Fruit fly (Drosophila melanogaster) whole organism, embryonic: ENCODE measurements around the gene CG8563.

Experiments used
- Atf3 ChIP-seq: fragments of 200-800 bp; sonication (Bioruptor generic); optimal IDR thresholded peaks from 3 replicates; lab custom pipeline; 2016; ENCODE audit warnings: missing biosample characterization, missing genetic modification characterization
- Atf6 ChIP-seq: fragments of 200-800 bp; sonication (Bioruptor generic); IDR thresholded peaks from 2 replicates; pipeline ENCODE4 v1.3.6; 2022; ENCODE audit warnings: missing biosample characterization, missing genetic modification characterization
- B-H2 ChIP-seq: fragments of 200-800 bp; sonication (Bioruptor generic); optimal IDR thresholded peaks from 2 replicates; lab custom pipeline; 2018; ENCODE audit warnings: missing biosample characterization, mild to moderate bottlenecking, missing genetic modification characterization
- CG10267 ChIP-seq: fragments of 200-800 bp; sonication (Bioruptor generic); optimal IDR thresholded peaks from 2 replicates; lab custom pipeline; 2018; ENCODE audit warnings: missing biosample characterization, mild to moderate bottlenecking, missing genetic modification characterization, moderate library complexity
- CG11695 ChIP-seq: fragments of 200-800 bp; sonication (Bioruptor generic); IDR thresholded peaks from 3 replicates; pipeline ENCODE4 v1.3.6; 2022; ENCODE audit warnings: missing biosample characterization, missing genetic modification characterization
- CG11696 ChIP-seq: fragments of 200-800 bp; sonication (Bioruptor generic); IDR thresholded peaks from 2 replicates; pipeline ENCODE4 v1.3.6; 2022; ENCODE audit warnings: missing biosample characterization, missing genetic modification characterization
- CG15601 ChIP-seq: fragments of 200-800 bp; sonication (Bioruptor generic); optimal IDR thresholded peaks from 3 replicates; lab custom pipeline; 2019; ENCODE audit warnings: missing biosample characterization, mild to moderate bottlenecking, missing genetic modification characterization, moderate library complexity
- CG17802 ChIP-seq: fragments of 200-800 bp; sonication (Bioruptor generic); optimal IDR thresholded peaks from 2 replicates; lab custom pipeline; 2018; ENCODE audit warnings: missing biosample characterization, mild to moderate bottlenecking, missing genetic modification characterization, moderate library complexity
- CG1832 ChIP-seq: fragments of 200-800 bp; sonication (Bioruptor generic); optimal IDR thresholded peaks from 2 replicates; lab custom pipeline; 2017; ENCODE audit warnings: missing biosample characterization, mild to moderate bottlenecking, missing genetic modification characterization, inconsistent platforms
- CG30431 ChIP-seq: fragments of 200-800 bp; sonication (Bioruptor generic); optimal IDR thresholded peaks from 2 replicates; lab custom pipeline; 2017; ENCODE audit warnings: missing biosample characterization, missing genetic modification characterization
- CG3163 ChIP-seq: fragments of 200-800 bp; sonication (Bioruptor generic); optimal IDR thresholded peaks from 3 replicates; lab custom pipeline; 2016; ENCODE audit warnings: missing biosample characterization, missing genetic modification characterization
- CG32532 ChIP-seq: fragments of 200-800 bp; sonication (Bioruptor generic); IDR thresholded peaks from 2 replicates; pipeline ENCODE4 v1.3.6; 2022; ENCODE audit warnings: missing biosample characterization, missing genetic modification characterization
- CG4707 ChIP-seq: fragments of 200-800 bp; sonication (Bioruptor generic); optimal IDR thresholded peaks from 2 replicates; lab custom pipeline; 2018; ENCODE audit warnings: missing biosample characterization, mild to moderate bottlenecking, missing genetic modification characterization, moderate library complexity
- CG4730 ChIP-seq: fragments of 200-800 bp; sonication (Bioruptor generic); IDR thresholded peaks from 2 replicates; pipeline ENCODE4 v1.3.6; 2022; ENCODE audit warnings: missing biosample characterization, missing genetic modification characterization
- CG5245 ChIP-seq: fragments of 200-800 bp; sonication (Bioruptor generic); optimal IDR thresholded peaks from 3 replicates; lab custom pipeline; 2016; ENCODE audit warnings: missing biosample characterization, missing genetic modification characterization
- CG9215 ChIP-seq: fragments of 200-800 bp; sonication (Bioruptor generic); IDR thresholded peaks from 2 replicates; pipeline ENCODE4 v1.3.6; 2022; ENCODE audit warnings: missing biosample characterization, missing genetic modification characterization
- CG9437 ChIP-seq: fragments of 200-800 bp; sonication (Bioruptor generic); optimal IDR thresholded peaks from 2 replicates; lab custom pipeline; 2018; ENCODE audit warnings: missing biosample characterization, mild to moderate bottlenecking, missing genetic modification characterization
- CG9797 ChIP-seq: fragments of 200-800 bp; sonication (Bioruptor generic); optimal IDR thresholded peaks from 3 replicates; lab custom pipeline; 2018; ENCODE audit warnings: missing biosample characterization, mild to moderate bottlenecking, missing genetic modification characterization
- CG9932 ChIP-seq: fragments of 200-800 bp; sonication (Bioruptor generic); IDR thresholded peaks from 2 replicates; pipeline ENCODE4 v1.3.6; 2022; ENCODE audit warnings: missing biosample characterization, missing genetic modification characterization
- Dbx ChIP-seq: fragments of 200-800 bp; sonication (Bioruptor generic); IDR thresholded peaks from 3 replicates; pipeline ENCODE4 v1.3.6; 2022; ENCODE audit warnings: missing biosample characterization, missing genetic modification characterization
- Dll ChIP-seq: fragments of 200-800 bp; sonication (Bioruptor generic); IDR thresholded peaks from 4 replicates; pipeline ENCODE4 v1.3.6; 2022; ENCODE audit warnings: missing biosample characterization, missing genetic modification characterization; ENCODE audit not compliant: partially characterized antibody
- Hmr ChIP-seq: fragments of 200-800 bp; sonication (Bioruptor generic); optimal IDR thresholded peaks from 3 replicates; lab custom pipeline; 2017; ENCODE audit warnings: mild to moderate bottlenecking, missing biosample characterization, missing genetic modification reagents, missing genetic modification characterization
- MTF-1 ChIP-seq: fragments of 200-800 bp; sonication (Bioruptor generic); optimal IDR thresholded peaks from 2 replicates; lab custom pipeline; 2018; ENCODE audit warnings: missing biosample characterization, mild to moderate bottlenecking, missing genetic modification characterization, borderline replicate concordance
- Nf-YC ChIP-seq: fragments of 200-800 bp; optimal IDR thresholded peaks from 3 replicates; lab custom pipeline; 2019; ENCODE audit warnings: missing biosample characterization, mild to moderate bottlenecking, missing genetic modification characterization, moderate library complexity
- NfI ChIP-seq: fragments of 200-800 bp; sonication (Bioruptor generic); optimal IDR thresholded peaks from 3 replicates; lab custom pipeline; 2018; ENCODE audit warnings: missing biosample characterization, mild to moderate bottlenecking, missing genetic modification characterization, moderate library complexity
- Ptx1 ChIP-seq: fragments of 200-800 bp; sonication (Bioruptor generic); IDR thresholded peaks from 2 replicates; pipeline ENCODE4 v1.3.6; 2022; ENCODE audit warnings: missing biosample characterization, missing genetic modification characterization
- Rfx ChIP-seq: fragments of 200-800 bp; sonication (Bioruptor generic); IDR thresholded peaks from 2 replicates; pipeline ENCODE4 v1.3.6; 2022; ENCODE audit warnings: missing biosample characterization, missing genetic modification characterization
- Rx ChIP-seq: fragments of 200-800 bp; sonication (Bioruptor generic); IDR thresholded peaks from 2 replicates; pipeline ENCODE4 v1.3.6; 2022; ENCODE audit warnings: missing biosample characterization, missing genetic modification characterization
- Sin3A ChIP-seq: fragments of >200 bp; optimal IDR thresholded peaks from 2 replicates; lab custom pipeline; 2018
- Sox100B ChIP-seq: fragments of 200-800 bp; sonication (Bioruptor generic); optimal IDR thresholded peaks from 3 replicates; lab custom pipeline; 2018; ENCODE audit warnings: missing biosample characterization, mild to moderate bottlenecking, missing genetic modification characterization
- Sry-δ ChIP-seq: fragments of 200-800 bp; sonication (Bioruptor generic); optimal IDR thresholded peaks from 2 replicates; lab custom pipeline; 2016; ENCODE audit warnings: missing biosample characterization, missing genetic modification characterization
- ac ChIP-seq: fragments of 200-800 bp; sonication (Bioruptor generic); optimal IDR thresholded peaks from 3 replicates; lab custom pipeline; 2017; ENCODE audit warnings: missing biosample characterization, mild to moderate bottlenecking, missing genetic modification characterization
- cas ChIP-seq: fragments of 200-800 bp; sonication (Bioruptor generic); IDR thresholded peaks from 2 replicates; pipeline ENCODE4 v1.3.6; 2022; ENCODE audit warnings: missing biosample characterization, missing genetic modification characterization
- chm ChIP-seq: fragments of 200-800 bp; sonication (Bioruptor generic); IDR thresholded peaks from 2 replicates; pipeline ENCODE4 v1.3.6; 2022; ENCODE audit warnings: missing biosample characterization, missing genetic modification characterization
- en ChIP-seq: fragments of 200-800 bp; sonication (Bioruptor generic); optimal IDR thresholded peaks from 2 replicates; lab custom pipeline; 2016; ENCODE audit warnings: missing biosample characterization, missing genetic modification characterization
- ewg ChIP-seq: fragments of 200-800 bp; sonication (Bioruptor generic); optimal IDR thresholded peaks from 3 replicates; lab custom pipeline; 2017; ENCODE audit warnings: mild to moderate bottlenecking, missing biosample characterization, missing genetic modification reagents, missing genetic modification characterization
- fd64A ChIP-seq: fragments of 200-800 bp; sonication (Bioruptor generic); optimal IDR thresholded peaks from 3 replicates; lab custom pipeline; 2018; ENCODE audit warnings: missing biosample characterization, mild to moderate bottlenecking, missing genetic modification characterization
- gsb ChIP-seq: fragments of 200-800 bp; sonication (Bioruptor generic); IDR thresholded peaks from 2 replicates; pipeline ENCODE4 v1.3.6; 2022; ENCODE audit warnings: missing biosample characterization, missing genetic modification characterization
- h ChIP-seq: fragments of >200 bp; optimal IDR thresholded peaks from 2 replicates; lab custom pipeline; 2017
- hb ChIP-seq: fragments of 200-800 bp; sonication (Bioruptor generic); IDR thresholded peaks from 3 replicates; pipeline ENCODE4 v1.3.6; 2022; ENCODE audit warnings: missing biosample characterization, missing genetic modification characterization; ENCODE audit not compliant: partially characterized antibody
- lilli ChIP-seq: fragments of 200-800 bp; sonication (Bioruptor generic); optimal IDR thresholded peaks from 3 replicates; lab custom pipeline; 2016; ENCODE audit warnings: missing biosample characterization, missing genetic modification characterization
- lola ChIP-seq, 3 experiments: fragments of >200 bp in 2 of 3; fragments of 200-800 bp in 1 of 3; sonication (Bioruptor generic) in 1 of 3; optimal IDR thresholded peaks; 2 replicates each; lab custom pipeline; 2017 to 2019; ENCODE audit warnings: missing biosample characterization in 3 of 3, missing genetic modification characterization in 3 of 3, mild to moderate bottlenecking in 1 of 3, moderate library complexity in 1 of 3
- mam ChIP-seq: fragments of 200-800 bp; sonication (Bioruptor generic); optimal IDR thresholded peaks from 3 replicates; lab custom pipeline; 2016; ENCODE audit warnings: missing biosample characterization, missing genetic modification characterization
- onecut ChIP-seq: fragments of 200-800 bp; sonication (Bioruptor generic); IDR thresholded peaks from 2 replicates; pipeline ENCODE4 v1.3.6; 2022; ENCODE audit warnings: missing biosample characterization, missing genetic modification characterization
- otp ChIP-seq: fragments of 200-800 bp; sonication (Bioruptor generic); IDR thresholded peaks from 3 replicates; pipeline ENCODE4, ENCODE4 v1.3.6; 2022; ENCODE audit warnings: missing biosample characterization, missing genetic modification characterization
- pb ChIP-seq: fragments of 200-800 bp; sonication (Bioruptor generic); optimal IDR thresholded peaks from 3 replicates; lab custom pipeline; 2016; ENCODE audit warnings: missing biosample characterization, missing genetic modification characterization
- pum ChIP-seq: fragments of 200-800 bp; sonication (Bioruptor generic); optimal IDR thresholded peaks from 2 replicates; lab custom pipeline; 2016; ENCODE audit warnings: missing biosample characterization, missing genetic modification characterization
- pzg ChIP-seq: fragments of 200-800 bp; sonication (Bioruptor generic); optimal IDR thresholded peaks from 3 replicates; lab custom pipeline; 2018; ENCODE audit warnings: missing biosample characterization, mild to moderate bottlenecking, missing genetic modification characterization, moderate library complexity
- ranshi ChIP-seq: fragments of 200-800 bp; sonication (Bioruptor generic); IDR thresholded peaks from 2 replicates; pipeline ENCODE4 v1.3.6; 2022; ENCODE audit warnings: missing biosample characterization, missing genetic modification characterization
- stwl ChIP-seq: fragments of 200-800 bp; sonication (Bioruptor generic); optimal IDR thresholded peaks from 3 replicates; lab custom pipeline; 2018; ENCODE audit warnings: missing biosample characterization, mild to moderate bottlenecking, missing genetic modification characterization, moderate library complexity
- tx ChIP-seq: fragments of 200-800 bp; sonication (Bioruptor generic); optimal IDR thresholded peaks from 2 replicates; lab custom pipeline; 2016; ENCODE audit warnings: missing biosample characterization, missing genetic modification characterization
- zf30C ChIP-seq: fragments of 200-800 bp; sonication (Bioruptor generic); optimal IDR thresholded peaks from 3 replicates; lab custom pipeline; 2018; ENCODE audit warnings: missing biosample characterization, mild to moderate bottlenecking, missing genetic modification characterization

Gene CG8563

dm6 chr3L:7344965-7345427 is 45.5 kb upstream of the CG8563 start, which contains the start of gene Cln7 (continued):
- TF ChIP-seq ewg (GFP tag; lab: Kevin White, UChicago) (no peak), ranshi (GFP tag; lab: Robert Waterston, UW) (no peak; the same call in 1 of the 2 replicates), cas (GFP tag; lab: Robert Waterston, UW) (no peak), zf30C (GFP tag; lab: Kevin White, UChicago) (no peak), Sry-δ (no peak), Sox100B (GFP tag; lab: Kevin White, UChicago) (no peak), lilli (GFP tag; lab: Kevin White, UChicago) (no peak), Atf6 (GFP tag; lab: Robert Waterston, UW) (peak; percentile 56), lola (GFP tag; optimal IDR thresholded peaks at IDR 0.05; lab: Kevin White, UChicago) (no peak), CG17802 (tag; lab: Kevin White, UChicago) (no peak), Hmr (GFP tag; lab: Kevin White, UChicago) (peak; percentile 57), CG1832 (GFP tag; lab: Kevin White, UChicago) (peak; percentile 22), pzg (GFP tag; lab: Kevin White, UChicago) (no peak), CG30431 (GFP tag; lab: Kevin White, UChicago) (no peak), B-H2 (GFP tag; lab: Kevin White, UChicago) (peak; percentile 65), Ptx1 (GFP tag; lab: Robert Waterston, UW) (no peak), h (no peak), Nf-YC (peak; percentile 70), en (GFP tag; lab: Kevin White, UChicago) (no peak), MTF-1 (peak; percentile 64), CG5245 (GFP tag; lab: Kevin White, UChicago) (no peak), stwl (tag; lab: Kevin White, UChicago) (no peak), CG4730 (no peak), fd64A (peak; percentile 29), chm (peak; percentile 79), Atf3 (GFP tag; lab: Kevin White, UChicago) (no peak), CG32532 (GFP tag; lab: Robert Waterston, UW) (peak; percentile 46; the same call in 1 of the 2 replicates), pum (no peak), CG9215 (GFP tag; lab: Robert Waterston, UW) (no peak), Dbx (GFP tag; lab: Robert Waterston, UW) (peak; percentile 58; the same call in 1 of the 3 replicates), CG11695 (GFP tag; lab: Robert Waterston, UW) (0 out of 3 replicates have a peak, but pooled peaks have one; percentile 17), CG9932 (GFP tag; lab: Robert Waterston, UW) (no peak), hb (GFP tag; lab: Robert Waterston, UW) (no peak), gsb (GFP tag; lab: Robert Waterston, UW) (peak; percentile 35; the same call in 1 of the 2 replicates), CG3163 (peak; percentile 59), Sin3A (no peak), onecut (peak; percentile 55), mam (GFP tag; lab: Kevin White, UChicago) (no peak), CG11696 (GFP tag; lab: Robert Waterston, UW) (no peak), CG9797 (GFP tag; lab: Kevin White, UChicago) (no peak), pb (GFP tag; lab: Kevin White, UChicago) (no peak), Rx (no peak), CG15601 (tag; lab: Kevin White, UChicago) (peak; percentile 22), CG4707 (peak; percentile 59), tx (GFP tag; lab: Kevin White, UChicago) (no peak), otp (GFP tag; lab: Robert Waterston, UW) (peak; percentile 59; the same call in 1 of the 3 replicates), CG9437 (GFP tag; lab: Kevin White, UChicago) (no peak), Dll (0 out of 4 replicates have a peak, but pooled peaks have one; percentile 24), NfI (GFP tag; lab: Kevin White, UChicago) (peak; percentile 11), ac (GFP tag; lab: Kevin White, UChicago) (peak; percentile 8), Rfx (GFP tag; lab: Robert Waterston, UW) (peak; percentile 55), CG10267 (tag; lab: Kevin White, UChicago) (peak; percentile 39)
